Worm (Caenorhabditis elegans): Measurements from ENCODE around the gene C27D8.3.

ce11 chrIV:12684341-12684740, 27.2 kb downstream of the C27D8.3 start, which contains the start of gene prmt-9:
- TF ChIP-seq nhr-237 (tag; optimal IDR thresholded peaks at IDR 0.05), result no peak
- TF ChIP-seq M03D4.4 (tag; optimal IDR thresholded peaks at IDR 0.05), result no peak

All from whole organism, mixed stage, embryonic.